Worm (Caenorhabditis elegans) whole organism, L3 larva: ENCODE measurements around the gene arl-8.

Experiments used
- R02D3.7 ChIP-seq: fragments of 150-350 bp; optimal IDR thresholded peaks from 2 replicates; lab custom pipeline; 2014; ENCODE audit warnings: missing biosample characterization, missing genetic modification characterization
- ZK546.5 ChIP-seq: sonication (generic microtip); optimal IDR thresholded peaks from 2 replicates; lab custom pipeline; 2017; ENCODE audit warnings: missing biosample characterization, missing genetic modification characterization
- ama-1 ChIP-seq: fragments of 150-350 bp; optimal IDR thresholded peaks from 2 replicates; lab custom pipeline; 2018
- ceh-28 ChIP-seq: fragments of 150-350 bp; optimal IDR thresholded peaks from 2 replicates; lab custom pipeline; 2014; ENCODE audit warnings: missing biosample characterization, missing genetic modification reagents, missing genetic modification characterization
- ceh-9 ChIP-seq: sonication (generic microtip); optimal IDR thresholded peaks from 2 replicates; lab custom pipeline; 2018; ENCODE audit warnings: missing biosample characterization, missing genetic modification characterization
- elt-1 ChIP-seq: fragments of 150-350 bp; optimal IDR thresholded peaks from 2 replicates; lab custom pipeline; 2014; ENCODE audit warnings: missing biosample characterization, missing genetic modification characterization
- elt-2 ChIP-seq: sonication (generic microtip); optimal IDR thresholded peaks from 2 replicates; lab custom pipeline; 2016; ENCODE audit warnings: missing genetic modification reagents, mild to moderate bottlenecking, missing genetic modification characterization, missing compliant biosample characterization
- elt-3 ChIP-seq, 3 experiments: fragments of 150-350 bp in 1 of 3; sonication (generic microtip) in 2 of 3; optimal IDR thresholded peaks; 2 replicates in 2 of 3; 4 replicates in 1 of 3; lab custom pipeline; 2014 to 2017; ENCODE audit warnings: missing biosample characterization in 3 of 3, missing genetic modification characterization in 3 of 3
- eor-1 ChIP-seq, 2 experiments: fragments of 150-350 bp; optimal IDR thresholded peaks; 2 replicates each; lab custom pipeline; 2014 to 2018; ENCODE audit warnings: missing biosample characterization in 2 of 2, missing genetic modification characterization in 2 of 2
- fkh-2 ChIP-seq: fragments of 150-350 bp; optimal IDR thresholded peaks from 2 replicates; lab custom pipeline; 2014; ENCODE audit warnings: missing biosample characterization, missing genetic modification reagents, missing genetic modification characterization
- hmg-11 ChIP-seq: sonication (generic microtip); optimal IDR thresholded peaks from 2 replicates; lab custom pipeline; 2016; ENCODE audit warnings: missing genetic modification characterization, missing compliant biosample characterization
- jun-1 ChIP-seq: fragments of 150-350 bp; optimal IDR thresholded peaks from 2 replicates; lab custom pipeline; 2014; ENCODE audit warnings: missing biosample characterization, missing genetic modification reagents, missing genetic modification characterization
- lin-15B ChIP-seq: fragments of 150-350 bp; optimal IDR thresholded peaks from 2 replicates; lab custom pipeline; 2014; ENCODE audit warnings: missing biosample characterization, missing genetic modification characterization
- lin-39 ChIP-seq: fragments of 150-350 bp; optimal IDR thresholded peaks from 2 replicates; lab custom pipeline; 2018; ENCODE audit warnings: missing biosample characterization, missing genetic modification reagents, missing genetic modification characterization
- lsy-12 ChIP-seq: sonication (generic microtip); optimal IDR thresholded peaks from 2 replicates; lab custom pipeline; 2016; ENCODE audit warnings: mild to moderate bottlenecking, missing genetic modification characterization, missing compliant biosample characterization
- mdl-1 ChIP-seq: fragments of 150-350 bp; optimal IDR thresholded peaks from 2 replicates; lab custom pipeline; 2014; ENCODE audit warnings: missing biosample characterization, missing genetic modification characterization
- mml-1 ChIP-seq: fragments of 150-350 bp; sonication (generic microtip); optimal IDR thresholded peaks from 3 replicates; lab custom pipeline; 2014; ENCODE audit warnings: missing biosample characterization, missing genetic modification characterization
- nfya-1 ChIP-seq: sonication (generic microtip); optimal IDR thresholded peaks from 2 replicates; lab custom pipeline; 2017; ENCODE audit warnings: missing genetic modification characterization, mild to moderate bottlenecking, missing compliant biosample characterization, antibody characterized with exemption, moderate library complexity; ENCODE audit not compliant: insufficient read depth
- nhr-11 ChIP-seq: fragments of 150-350 bp; optimal IDR thresholded peaks from 2 replicates; lab custom pipeline; 2014; ENCODE audit warnings: missing biosample characterization, missing genetic modification characterization
- nhr-12 ChIP-seq: fragments of 150-350 bp; optimal IDR thresholded peaks from 2 replicates; lab custom pipeline; 2014; ENCODE audit warnings: missing biosample characterization, missing genetic modification characterization
- nhr-23 ChIP-seq: fragments of 150-350 bp; optimal IDR thresholded peaks from 2 replicates; lab custom pipeline; 2014; ENCODE audit warnings: missing biosample characterization, missing genetic modification reagents, missing genetic modification characterization
- nhr-43 ChIP-seq: sonication (generic microtip); optimal IDR thresholded peaks from 2 replicates; lab custom pipeline; 2016; ENCODE audit warnings: mild to moderate bottlenecking, missing genetic modification characterization, missing compliant biosample characterization; ENCODE audit not compliant: poor library complexity, severe bottlenecking
- nhr-76 ChIP-seq: fragments of 150-350 bp; sonication (generic microtip); optimal IDR thresholded peaks from 5 replicates; lab custom pipeline; 2014; ENCODE audit warnings: missing biosample characterization, missing genetic modification characterization
- nhr-77 ChIP-seq: fragments of 150-350 bp; optimal IDR thresholded peaks from 2 replicates; lab custom pipeline; 2014; ENCODE audit warnings: missing biosample characterization, missing genetic modification characterization
- pha-4 ChIP-seq: fragments of 150-350 bp; optimal IDR thresholded peaks from 2 replicates; lab custom pipeline; 2014; ENCODE audit warnings: missing biosample characterization, missing genetic modification reagents, missing genetic modification characterization
- skn-1 ChIP-seq: fragments of 150-350 bp; optimal IDR thresholded peaks from 2 replicates; lab custom pipeline; 2014; ENCODE audit warnings: missing biosample characterization, missing genetic modification characterization
- snpc-4 ChIP-seq: fragments of 150-350 bp; optimal IDR thresholded peaks from 2 replicates; lab custom pipeline; 2014; ENCODE audit warnings: missing biosample characterization, missing genetic modification characterization
- unc-39 ChIP-seq: sonication (generic microtip); optimal IDR thresholded peaks from 4 replicates; lab custom pipeline; 2017; ENCODE audit warnings: missing biosample characterization, missing genetic modification characterization
- unc-62 ChIP-seq: fragments of 150-350 bp; sonication (generic microtip); optimal IDR thresholded peaks from 4 replicates; lab custom pipeline; 2014; ENCODE audit warnings: missing biosample characterization, missing genetic modification reagents, missing genetic modification characterization
- zag-1 ChIP-seq: fragments of 150-350 bp; optimal IDR thresholded peaks from 2 replicates; lab custom pipeline; 2014; ENCODE audit warnings: missing biosample characterization, missing genetic modification characterization
- ztf-4 ChIP-seq: fragments of 150-350 bp; optimal IDR thresholded peaks from 2 replicates; lab custom pipeline; 2014; ENCODE audit warnings: missing biosample characterization, missing genetic modification characterization

arl-8 gene

ce11 chrIV:14795918-14796488, 1.9 kb upstream of the arl-8 start, which contains the start of gene coq-3:
coq-3 (minus strand) TSS chrIV:14796324.
- TF ChIP-seq ztf-4 (tag; lab: Kevin White, UChicago) (peak; percentile 5), fkh-2 (tag; lab: Kevin White, UChicago) (no peak), ama-1 (lab: Kevin White, UChicago) (peak; percentile 83), R02D3.7 (tag; lab: Kevin White, UChicago) (no peak), unc-39 (tag; lab: Kevin White, UChicago) (no peak), nhr-43 (tag; lab: Kevin White, UChicago) (peak; percentile 15)
- TF ChIP-seq, all 47 proteins: peak for 3

- TF ChIP-seq lin-39 (tag; lab: Kevin White, UChicago) (peak; percentile 75), nfya-1 (tag; lab: Kevin White, UChicago) (peak; percentile 80), R02D3.7 (tag; lab: Kevin White, UChicago) (peak; percentile 67), snpc-4 (no peak), hmg-11 (tag; lab: Kevin White, UChicago) (peak; percentile 30), ama-1 (lab: Kevin White, UChicago) (peak; percentile 18), lin-15B (tag; lab: Kevin White, UChicago) (peak; percentile 45), unc-62 (GFP tag; lab: Kevin White, UChicago) (no peak), ceh-28 (tag; lab: Kevin White, UChicago) (no peak)
- TF ChIP-seq, all 47 proteins: peak for 6
Observed at ce11 chrIV:14797354-14797753, 595 bp upstream of the arl-8 start, which contains the start of the genes Y57G11C.1147 and nuo-3. Y57G11C.1147 (minus strand) TSS chrIV:14797514. nuo-3 (minus strand) TSS chrIV:14797544.

DNA sequence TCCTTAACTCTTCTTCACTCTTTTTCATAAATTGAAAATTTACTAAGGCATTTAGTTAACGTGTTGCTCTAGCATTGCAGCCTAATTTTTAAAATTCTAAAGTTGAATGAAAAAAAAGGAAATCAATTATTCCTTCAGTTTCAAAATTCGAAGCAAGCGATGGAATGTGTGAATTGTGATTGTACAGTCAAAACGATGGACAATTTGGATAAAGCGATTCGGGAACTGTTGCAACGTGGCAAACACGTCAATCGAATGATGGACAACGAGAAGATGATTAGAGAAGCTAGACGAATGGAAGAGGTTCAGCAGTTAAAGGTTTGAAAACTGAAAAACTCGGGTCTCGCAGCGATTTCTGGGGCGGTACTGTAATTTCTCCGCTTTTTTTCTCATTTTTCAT, 1.2 kb downstream of the arl-8 start, which contains the start of gene Y57G11C.14:
TSS of gene Y57G11C.14 (plus strand) at position 126 of the 400 bp plus-strand sequence.
- no peak for TF ChIP-seq lsy-12 (tag; lab: Kevin White, UChicago)
- TF ChIP-seq nhr-76 (tag; lab: Kevin White, UChicago) = no peak
- no peak for TF ChIP-seq ceh-9 (tag; lab: Kevin White, UChicago)
- no peak for TF ChIP-seq nhr-77 (tag; lab: Kevin White, UChicago)
- TF ChIP-seq snpc-4 = no peak
- no peak for TF ChIP-seq zag-1 (tag; lab: Kevin White, UChicago)
- TF ChIP-seq elt-2 (tag; lab: Kevin White, UChicago) = no peak
- TF ChIP-seq fkh-2 (tag; lab: Kevin White, UChicago) = no peak
- no peak for TF ChIP-seq lin-15B (tag; lab: Kevin White, UChicago)
- no peak for TF ChIP-seq pha-4 (tag; lab: Kevin White, UChicago)
- no peak for TF ChIP-seq unc-62 (GFP tag; lab: Kevin White, UChicago)
- TF ChIP-seq unc-39 (tag; lab: Kevin White, UChicago) = no peak
- no peak for TF ChIP-seq nhr-23 (tag; lab: Kevin White, UChicago)
- TF ChIP-seq elt-3 (tag; optimal IDR thresholded peaks at IDR 0.05; lab: Kevin White, UChicago) = no peak
- no peak for TF ChIP-seq nhr-12

- TF ChIP-seq nfya-1 (tag; lab: Kevin White, UChicago) (peak; percentile 57), eor-1 (tag; optimal IDR thresholded peaks at IDR 0.05; lab: Kevin White, UChicago) (no peak)
Observed at ce11 chrIV:14800931-14801330, 3.0 kb downstream of the arl-8 start.

- no peak for TF ChIP-seq elt-1 (tag; lab: Kevin White, UChicago)
- TF ChIP-seq mml-1 (tag; lab: Kevin White, UChicago) = no peak
- no peak for TF ChIP-seq skn-1 (tag; lab: Kevin White, UChicago)
- TF ChIP-seq nhr-12 = no peak
- no peak for TF ChIP-seq ztf-4 (tag; lab: Kevin White, UChicago)
- no peak for TF ChIP-seq ZK546.5
- no peak for TF ChIP-seq ama-1 (lab: Kevin White, UChicago)
- no peak for TF ChIP-seq mdl-1 (tag; lab: Kevin White, UChicago)
- TF ChIP-seq jun-1 (tag; lab: Kevin White, UChicago) = no peak
- no peak for TF ChIP-seq nhr-11 (tag; lab: Kevin White, UChicago)
- no peak for TF ChIP-seq lin-15B (tag; lab: Kevin White, UChicago)
- no peak for TF ChIP-seq nhr-43 (tag; lab: Kevin White, UChicago)
Observed at ce11 chrIV:14802316-14802715, 4.4 kb downstream of the arl-8 start, which contains the start of gene Y57G11C.1142. Y57G11C.1142 (plus strand) TSS chrIV:14802616.
